Fruit fly (Drosophila melanogaster) Kc167 (cell line): ENCODE results near the gene CG13667.

Experiments used
- Myc ChIP-seq: fragments of >200 bp; optimal IDR thresholded peaks from 2 replicates; lab custom pipeline; 2017; ENCODE audit warnings: missing external identifiers
- Sin3A ChIP-seq: fragments of >200 bp; optimal IDR thresholded peaks from 2 replicates; lab custom pipeline; 2018; ENCODE audit warnings: missing external identifiers
- h ChIP-seq: fragments of >200 bp; optimal IDR thresholded peaks from 3 replicates; lab custom pipeline; 2018; ENCODE audit warnings: missing external identifiers
- insv ChIP-seq: fragments of >200 bp; optimal IDR thresholded peaks from 3 replicates; lab custom pipeline; 2018; ENCODE audit warnings: missing external identifiers
- psq ChIP-seq: fragments of >200 bp; optimal IDR thresholded peaks from 2 replicates; lab custom pipeline; 2017; ENCODE audit warnings: missing external identifiers
- ttk ChIP-seq: sonication (Bioruptor generic); optimal IDR thresholded peaks from 2 replicates; lab custom pipeline; 2017; ENCODE audit warnings: missing external identifiers

DNA sequence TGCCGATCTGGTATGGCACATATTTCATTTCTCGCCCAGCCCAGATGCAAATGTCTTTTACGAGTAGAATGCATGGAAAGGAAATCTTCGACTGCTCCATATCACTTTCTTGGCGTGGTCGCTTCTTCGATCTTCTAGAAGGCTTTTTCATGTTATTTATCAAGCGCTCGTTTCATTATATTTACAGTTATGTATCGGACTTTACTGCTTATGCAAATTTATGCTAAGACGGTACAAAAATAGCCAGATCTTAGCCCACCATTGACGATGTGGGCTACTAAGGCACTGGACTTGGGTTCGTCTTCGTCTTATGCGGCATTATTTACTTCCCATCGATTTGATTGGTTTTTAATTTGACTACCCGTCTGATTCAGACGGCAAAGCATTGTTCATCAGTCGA lies 42.0 kb upstream of the CG13667 start:
- TF ChIP-seq psq (lab: Kevin White, UChicago) (no peak), Sin3A (lab: Kevin White, UChicago) (no peak), Myc (lab: Kevin White, UChicago) (no peak), ttk (no peak), h (lab: Kevin White, UChicago) (no peak), insv (no peak)
